Worm (Caenorhabditis elegans): ENCODE measurements around the gene znf-782.

znf-782 gene

ce11 chrIV:1070383-1070782 lies 3.1 kb upstream of the znf-782 start (continued):
- TF ChIP-seq snpc-4 (tag; optimal IDR thresholded peaks at IDR 0.05) (peak; percentile 36), ceh-63 (GFP tag; optimal IDR thresholded peaks at IDR 0.05) (no peak), nhr-77 (tag; optimal IDR thresholded peaks at IDR 0.05) (peak; percentile 77), nhr-84 (tag; optimal IDR thresholded peaks at IDR 0.05) (no peak), irx-1 (tag; optimal IDR thresholded peaks at IDR 0.05) (peak; percentile 59)

DNA sequence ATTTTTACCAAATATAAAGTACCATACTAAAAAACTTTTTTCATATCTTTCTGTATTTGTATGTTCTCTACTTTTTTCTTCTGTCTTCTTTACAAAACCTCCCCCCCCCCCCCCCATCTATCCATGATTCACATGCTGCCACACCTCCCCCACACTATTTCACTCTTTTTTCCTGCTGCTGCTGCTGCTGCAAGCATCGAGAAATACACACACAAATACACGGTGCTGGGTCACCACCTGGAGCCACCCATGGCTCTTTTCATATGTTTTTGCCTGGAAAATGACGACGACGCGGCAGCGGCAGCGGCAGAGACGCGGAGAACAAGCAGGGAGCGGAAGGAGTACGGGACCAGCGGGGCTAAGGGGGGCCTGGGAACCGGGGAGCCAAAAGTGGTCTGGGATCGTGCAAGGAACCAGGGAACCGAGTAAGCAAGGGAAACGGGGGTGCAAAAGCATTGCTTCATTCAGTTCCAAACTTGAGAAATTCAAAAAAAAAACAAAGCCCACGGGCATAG lies 1.5 kb upstream of the znf-782 start:
- no peak for TF ChIP-seq unc-98 (GFP tag; IDR thresholded peaks at IDR 0.05)
- TF ChIP-seq snpc-4 (tag; optimal IDR thresholded peaks at IDR 0.05) = no peak
- no peak for TF ChIP-seq efl-3 (GFP tag; optimal IDR thresholded peaks at IDR 0.05)

- TF ChIP-seq ztf-4 (tag; optimal IDR thresholded peaks at IDR 0.05) = peak; percentile 30
- no peak for TF ChIP-seq mdl-1 (tag; optimal IDR thresholded peaks at IDR 0.05)
Measured at ce11 chrIV:1065569-1065968, 1.8 kb downstream of the znf-782 start.

ce11 chrIV:1064289-1064848 lies 3.0 kb downstream of the znf-782 start:
- TF ChIP-seq efl-1 (optimal IDR thresholded peaks at IDR 0.05) = no peak
- peak in 1 of 2 experiments; percentile 38 for TF ChIP-seq efl-1 (GFP tag; optimal IDR thresholded peaks at IDR 0.05 in 1 of 2)
- TF ChIP-seq grh-1 (GFP tag; IDR thresholded peaks at IDR 0.05) = no peak

- TF ChIP-seq mdl-1 (tag; optimal IDR thresholded peaks at IDR 0.05) = no peak
- TF ChIP-seq unc-130 (tag; optimal IDR thresholded peaks at IDR 0.05) = no peak
- no peak for TF ChIP-seq skn-1 (tag; optimal IDR thresholded peaks at IDR 0.05)
- no peak for TF ChIP-seq ceh-90 (tag; optimal IDR thresholded peaks at IDR 0.05)
- no peak for TF ChIP-seq sox-4 (tag; optimal IDR thresholded peaks at IDR 0.05)
- no peak for TF ChIP-seq unc-62 (GFP tag; optimal IDR thresholded peaks at IDR 0.05)
- no peak for TF ChIP-seq lin-15B (tag; optimal IDR thresholded peaks at IDR 0.05)
- no peak for TF ChIP-seq lin-13 (GFP tag; optimal IDR thresholded peaks at IDR 0.05)
- no peak for TF ChIP-seq nhr-28 (tag; optimal IDR thresholded peaks at IDR 0.05)
- TF ChIP-seq lir-3 (tag; optimal IDR thresholded peaks at IDR 0.05; ENCODE audit: poor library complexity) = no peak
- no peak for TF ChIP-seq blmp-1 (tag; optimal IDR thresholded peaks at IDR 0.05)
- no peak for TF ChIP-seq zag-1 (tag; optimal IDR thresholded peaks at IDR 0.05)
- TF ChIP-seq jun-1 (tag; optimal IDR thresholded peaks at IDR 0.05) = no peak
- no peak for TF ChIP-seq ceh-63 (GFP tag; optimal IDR thresholded peaks at IDR 0.05)
- TF ChIP-seq xbp-1 (tag; optimal IDR thresholded peaks at IDR 0.05) = no peak
Measured at ce11 chrIV:1063058-1063457, 4.3 kb downstream of the znf-782 start.

DNA sequence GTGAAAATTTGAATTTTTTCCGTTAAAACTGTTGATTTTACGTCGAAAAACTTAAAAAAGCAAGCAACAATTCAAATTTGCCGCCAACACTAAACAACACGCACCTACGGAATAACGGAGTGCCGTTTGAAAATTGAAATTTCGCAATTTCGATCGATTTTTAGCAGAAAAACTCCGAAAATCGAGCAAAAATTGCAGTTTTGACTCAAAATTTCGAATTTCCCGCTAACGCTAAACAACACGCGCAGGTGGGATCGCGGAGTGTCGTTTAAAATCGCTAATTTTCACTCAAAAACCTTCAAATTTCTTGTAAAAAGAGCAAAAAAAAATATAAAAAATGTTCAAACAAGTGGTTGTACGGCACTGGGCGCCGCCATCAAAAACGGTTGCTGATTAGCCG lies 8.8 kb downstream of the znf-782 start:
- no peak for TF ChIP-seq C34B4.2 (tag; optimal IDR thresholded peaks at IDR 0.05)
- TF ChIP-seq nhr-19 (GFP tag; conservative IDR thresholded peaks at IDR 0.05) = no peak
- no peak for TF ChIP-seq hlh-4 (tag; optimal IDR thresholded peaks at IDR 0.05)
- TF ChIP-seq nhr-47 (tag; optimal IDR thresholded peaks at IDR 0.05) = no peak
- TF ChIP-seq jun-1 (tag; optimal IDR thresholded peaks at IDR 0.05) = no peak
- no peak for TF ChIP-seq rnt-1 (tag; optimal IDR thresholded peaks at IDR 0.05)
- no peak for TF ChIP-seq xbp-1 (tag; optimal IDR thresholded peaks at IDR 0.05)
- no peak for TF ChIP-seq ceh-8 (GFP tag; optimal IDR thresholded peaks at IDR 0.05)
- TF ChIP-seq pag-3 (tag; optimal IDR thresholded peaks at IDR 0.05; ENCODE audit: borderline replicate concordance, insufficient read depth) = no peak
- TF ChIP-seq F16B12.6 (tag; optimal IDR thresholded peaks at IDR 0.05) = no peak
- no peak for TF ChIP-seq tlp-1 (tag; optimal IDR thresholded peaks at IDR 0.05)
- TF ChIP-seq swsn-7 (tag; optimal IDR thresholded peaks at IDR 0.05) = no peak
- TF ChIP-seq grh-1 (GFP tag; IDR thresholded peaks at IDR 0.05) = no peak
- TF ChIP-seq unc-86 (tag; optimal IDR thresholded peaks at IDR 0.05) = no peak
- TF ChIP-seq nhr-71 (tag; optimal IDR thresholded peaks at IDR 0.05) = no peak
- TF ChIP-seq nhr-28 (tag; optimal IDR thresholded peaks at IDR 0.05) = no peak
- TF ChIP-seq unc-30 (tag; optimal IDR thresholded peaks at IDR 0.05) = no peak
- TF ChIP-seq lin-13 (GFP tag; optimal IDR thresholded peaks at IDR 0.05) = no peak
- TF ChIP-seq fkh-10 (GFP tag; optimal IDR thresholded peaks at IDR 0.05) = no peak
- no peak for TF ChIP-seq efl-1 (optimal IDR thresholded peaks at IDR 0.05)
- TF ChIP-seq efl-1 (GFP tag; optimal IDR thresholded peaks at IDR 0.05 in 1 of 2) = no peak

Data from whole organism, L1 larva.